Worm (Caenorhabditis elegans) whole organism, L4/young adult: Measurements from ENCODE around the gene cox-18.

ENCODE experiments used
- W03F9.2 ChIP-seq: fragments of 150-350 bp; optimal IDR thresholded peaks from 2 replicates; lab custom pipeline; 2014; ENCODE audit warnings: missing biosample characterization, missing genetic modification characterization
- dao-5 ChIP-seq: sonication (generic microtip); optimal IDR thresholded peaks from 2 replicates; lab custom pipeline; 2016; ENCODE audit warnings: missing genotype, missing genetic modification characterization, moderate library complexity, missing compliant biosample characterization

- TF ChIP-seq dao-5 (no peak), W03F9.2 (tag; lab: Kevin White, UChicago) (peak; percentile 97)
Measured at ce11 chrIV:1093870-1094564, 3.2 kb upstream of the cox-18 start, which contains the start of the genes cct-8 and Y55F3AR.2.
